Fruit fly (Drosophila melanogaster) whole organism, adult: Measurements from ENCODE around the gene Rbp1-like.

Experiments
- CG11617 ChIP-seq: fragments of 200-800 bp; sonication (Bioruptor generic); optimal IDR thresholded peaks from 2 replicates; lab custom pipeline; 2017; ENCODE audit warnings: mild to moderate bottlenecking, missing biosample characterization, missing genetic modification reagents, missing genetic modification characterization
- CG14711 ChIP-seq: fragments of 200-800 bp; sonication (Bioruptor generic); optimal IDR thresholded peaks from 2 replicates; lab custom pipeline; 2018; ENCODE audit warnings: missing biosample characterization, mild to moderate bottlenecking, missing genetic modification characterization, moderate library complexity
- CG5204 ChIP-seq: fragments of 200-800 bp; sonication (Bioruptor generic); optimal IDR thresholded peaks from 2 replicates; lab custom pipeline; 2016; ENCODE audit warnings: missing biosample characterization, missing genetic modification characterization
- Hr96 ChIP-seq: fragments of 200-800 bp; sonication (Bioruptor generic); optimal IDR thresholded peaks from 2 replicates; lab custom pipeline; 2016; ENCODE audit warnings: missing biosample characterization, missing genetic modification characterization
- bab1 ChIP-seq: fragments of 200-800 bp; sonication (Bioruptor generic); optimal IDR thresholded peaks from 3 replicates; lab custom pipeline; 2019; ENCODE audit warnings: missing biosample characterization, mild to moderate bottlenecking, missing genetic modification characterization, moderate library complexity
- cnc ChIP-seq, 2 experiments: fragments of >200 bp; optimal IDR thresholded peaks; 2 replicates each; lab custom pipeline; 2017
- tj ChIP-seq: fragments of 200-800 bp; sonication (Bioruptor generic); optimal IDR thresholded peaks from 3 replicates; lab custom pipeline; 2017; ENCODE audit warnings: missing biosample characterization, mild to moderate bottlenecking, missing genetic modification characterization, moderate library complexity

DNA sequence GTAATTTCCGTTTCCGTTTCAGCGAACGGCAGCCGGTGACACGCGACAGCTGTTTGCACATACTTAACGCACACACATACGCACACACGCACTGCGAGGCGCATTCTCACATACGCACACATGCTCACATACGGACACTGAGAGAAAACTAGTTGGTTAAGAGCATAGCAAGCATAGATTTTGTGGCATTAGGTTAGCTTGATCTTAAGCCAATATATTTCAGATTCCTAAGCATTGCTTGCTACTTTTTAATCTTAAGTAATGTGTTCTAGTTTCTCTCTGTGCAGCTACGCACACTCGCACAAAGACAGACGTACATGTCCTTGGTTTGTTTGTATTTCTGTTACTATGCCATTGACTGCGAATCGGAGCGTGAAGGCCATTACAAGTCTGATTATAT is 49.4 kb upstream of the Rbp1-like start:
- TF ChIP-seq cnc (optimal IDR thresholded peaks at IDR 0.05; lab: Kevin White, UChicago), result no peak
- no peak for TF ChIP-seq Hr96 (GFP tag; lab: Kevin White, UChicago)
- no peak for TF ChIP-seq CG5204 (GFP tag; lab: Kevin White, UChicago)
- TF ChIP-seq bab1 (GFP tag; lab: Kevin White, UChicago), result no peak
- no peak for TF ChIP-seq tj (GFP tag; lab: Kevin White, UChicago)
- no peak for TF ChIP-seq CG14711 (tag; lab: Kevin White, UChicago)
- no peak for TF ChIP-seq CG11617 (GFP tag; lab: Kevin White, UChicago)
